Fruit fly (Drosophila melanogaster) ovary, adult (tissue): ENCODE measurements around the gene CG43845.

ENCODE experiments used
- CG17801 ChIP-seq: fragments of 200-800 bp; optimal IDR thresholded peaks from 2 replicates; lab custom pipeline; 2019; ENCODE audit warnings: missing biosample characterization, mild to moderate bottlenecking, missing genetic modification characterization, moderate library complexity; ENCODE audit not compliant: partially characterized antibody

CG43845 gene

dm6 chr3R:5474551-5474950, 48.4 kb downstream of the CG43845 start, which contains the start of the genes CG45100, HDAC3 and Hcs:
Gene CG45100 (minus strand): TSS chr3R:5474600.
Gene HDAC3 (minus strand): TSS chr3R:5474600.
Gene Hcs (plus strand): TSS chr3R:5474899.
- TF ChIP-seq CG17801 (GFP tag; lab: Kevin White, UChicago) = no peak
